Worm (Caenorhabditis elegans) whole organism, L4/young adult: Measurements from ENCODE around the gene T28D9.16.

ENCODE experiments used
- W03F9.2 ChIP-seq: fragments of 150-350 bp; optimal IDR thresholded peaks from 2 replicates; lab custom pipeline; 2014; ENCODE audit warnings: missing biosample characterization, missing genetic modification characterization
- dao-5 ChIP-seq: sonication (generic microtip); optimal IDR thresholded peaks from 2 replicates; lab custom pipeline; 2016; ENCODE audit warnings: missing genotype, missing genetic modification characterization, moderate library complexity, missing compliant biosample characterization
- him-1 ChIP-seq: sonication (generic microtip); optimal IDR thresholded peaks from 2 replicates; lab custom pipeline; 2016; ENCODE audit warnings: missing genotype, missing genetic modification reagents, missing genetic modification characterization, missing compliant biosample characterization

The T28D9.16 gene

DNA sequence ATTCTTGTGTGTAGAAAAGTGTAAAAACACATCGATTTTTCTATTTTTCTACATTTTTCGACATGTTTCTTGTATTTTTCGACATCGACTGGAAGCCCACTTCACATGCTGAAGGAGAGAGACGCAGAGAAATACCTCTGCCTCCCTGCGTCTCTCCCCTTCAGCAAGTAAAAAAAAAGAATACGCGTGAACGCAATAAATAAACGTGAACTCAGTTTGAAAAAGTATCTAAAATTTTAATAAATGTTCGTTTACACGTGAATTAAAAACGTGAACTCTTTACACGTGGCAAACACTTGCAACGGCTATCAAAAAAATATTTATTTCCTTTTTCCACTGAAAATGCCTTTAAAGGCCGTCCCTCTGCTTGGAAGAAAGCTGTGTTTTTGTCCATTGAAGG is 27.3 kb downstream of the T28D9.16 start, which contains the start of gene R05G9.1:
Gene R05G9.1 (plus strand): TSS at position 343 of the 400 bp plus-strand sequence.
- no peak for TF ChIP-seq him-1
- no peak for TF ChIP-seq dao-5 (tag; lab: Kevin White, UChicago)
- TF ChIP-seq W03F9.2 (tag; lab: Kevin White, UChicago) = no peak

DNA sequence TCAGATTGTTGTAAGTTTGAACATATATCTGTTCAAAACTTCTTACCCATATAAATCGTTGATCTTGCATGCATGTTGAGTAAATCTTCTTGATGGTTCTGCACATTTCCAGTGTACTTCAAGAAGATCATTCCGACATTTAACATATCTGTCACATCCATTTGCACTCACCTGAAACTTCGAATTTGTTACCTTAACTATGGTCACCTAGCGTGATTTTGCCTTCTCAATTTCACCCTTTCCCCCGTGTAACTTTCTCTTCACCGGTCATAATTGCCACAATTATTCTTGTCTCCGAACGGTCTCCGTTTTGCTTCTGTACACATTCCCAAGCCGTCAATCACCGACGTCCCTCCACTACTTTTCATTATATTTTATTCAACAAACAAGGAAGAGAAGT is 37.9 kb downstream of the T28D9.16 start:
- TF ChIP-seq him-1 (no peak), dao-5 (tag; lab: Kevin White, UChicago) (no peak)

DNA sequence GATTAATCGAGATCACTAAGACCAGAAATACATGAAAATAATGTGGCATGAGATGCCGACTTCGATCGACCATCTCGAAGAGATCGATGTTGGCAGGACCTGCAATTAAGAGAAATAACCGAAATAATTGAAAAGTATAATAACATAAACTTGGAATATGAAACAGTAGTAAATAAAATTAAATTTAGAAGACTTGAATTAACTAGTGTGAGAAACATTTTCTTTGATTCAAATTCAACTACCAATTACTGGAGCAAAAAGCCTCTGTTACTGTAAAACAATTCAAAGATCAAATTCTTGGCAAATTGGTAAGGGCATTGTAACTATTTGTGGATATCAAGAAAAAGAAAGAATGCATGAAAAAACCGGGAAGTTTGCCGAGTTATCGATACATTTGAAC is 38.4 kb downstream of the T28D9.16 start, which contains the start of gene R05G9R.1:
Gene R05G9R.1 (minus strand): TSS at position 101 of the 400 bp plus-strand sequence.
- no peak for TF ChIP-seq dao-5 (tag; lab: Kevin White, UChicago)
- no peak for TF ChIP-seq W03F9.2 (tag; lab: Kevin White, UChicago)
- no peak for TF ChIP-seq him-1

DNA sequence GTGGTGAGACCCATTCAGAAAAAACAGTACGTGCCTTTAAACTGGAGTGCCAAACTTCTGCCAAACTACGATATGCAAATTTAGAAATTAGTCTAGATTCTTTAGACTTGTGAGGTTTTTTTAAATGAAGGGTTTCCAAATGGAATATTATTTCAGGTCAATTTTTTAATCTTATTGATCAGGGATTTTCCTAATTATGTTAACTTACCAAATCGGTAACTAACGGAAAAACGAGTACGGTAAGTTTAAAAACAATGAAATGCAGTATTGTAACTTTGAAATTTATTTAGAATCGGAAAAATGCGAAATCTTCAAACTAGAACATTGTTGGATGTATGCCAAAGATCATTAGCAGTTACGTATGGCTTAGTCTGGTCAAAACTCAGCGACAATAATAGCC is 40.8 kb downstream of the T28D9.16 start, which contains the start of gene C56E6.7:
Gene C56E6.7 (plus strand): TSS at position 301 of the 400 bp plus-strand sequence.
- no peak for TF ChIP-seq W03F9.2 (tag; lab: Kevin White, UChicago)

DNA sequence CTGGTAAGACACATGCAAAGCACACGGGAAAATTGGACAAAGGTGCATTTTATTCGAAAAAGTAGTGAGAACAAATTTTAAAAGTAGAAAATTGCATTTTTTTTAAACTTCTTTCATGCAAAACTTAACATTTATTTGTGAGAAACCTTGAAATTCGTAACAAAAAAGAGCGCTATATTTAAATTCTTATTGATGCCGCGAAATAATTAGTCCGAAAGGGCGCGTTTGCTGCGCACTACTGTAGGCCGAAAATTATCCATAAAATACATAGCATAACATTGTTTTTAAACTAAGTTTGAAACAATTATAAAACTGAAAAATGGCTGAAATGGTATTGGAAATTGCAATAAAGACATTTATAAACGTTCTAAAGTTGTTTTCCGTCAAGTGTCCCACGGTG is 44.2 kb downstream of the T28D9.16 start:
- TF ChIP-seq dao-5 (tag; lab: Kevin White, UChicago) (no peak), W03F9.2 (tag; lab: Kevin White, UChicago) (no peak), him-1 (no peak)

DNA sequence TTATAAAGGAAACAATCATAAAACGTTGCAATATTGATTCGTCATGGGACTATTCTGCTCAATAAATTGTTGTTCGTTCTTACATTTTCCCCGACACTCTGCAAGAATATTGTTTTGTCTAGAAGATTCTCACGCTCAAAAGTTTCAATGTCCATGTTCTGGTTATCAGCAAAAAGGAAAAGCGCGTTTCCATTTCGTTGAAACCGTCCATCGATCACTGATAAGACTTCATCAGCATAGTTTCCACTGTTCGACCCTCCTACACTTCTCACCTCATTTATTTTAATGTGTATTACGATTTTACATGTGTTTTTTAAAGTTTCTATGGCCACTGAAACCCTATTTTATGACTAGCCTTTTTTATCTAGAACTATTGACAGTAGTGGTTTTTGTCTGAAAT is 44.6 kb downstream of the T28D9.16 start:
- TF ChIP-seq him-1 = no peak
- no peak for TF ChIP-seq dao-5 (tag; lab: Kevin White, UChicago)
- no peak for TF ChIP-seq W03F9.2 (tag; lab: Kevin White, UChicago)

DNA sequence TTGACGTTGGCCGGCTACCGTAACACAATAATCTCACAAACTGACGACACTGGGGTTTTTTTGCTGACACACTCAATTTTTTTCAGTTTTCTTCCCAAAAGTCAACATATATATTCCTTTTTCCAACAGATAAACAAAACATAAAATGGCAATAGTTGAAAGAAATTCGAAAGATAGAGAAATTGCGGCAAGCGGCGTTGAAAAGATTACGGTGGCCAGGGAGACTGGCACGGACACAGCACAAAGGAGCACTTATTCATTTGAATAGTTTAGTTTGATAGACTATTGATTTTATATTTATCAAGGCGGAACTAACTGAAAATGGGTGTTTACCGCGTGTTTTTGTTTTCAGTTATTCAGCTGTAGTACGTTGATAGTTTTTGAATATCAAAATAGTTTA is 45.8 kb downstream of the T28D9.16 start, which contains the start of gene toe-2:
Gene toe-2 (minus strand): TSS at position 70 of the 400 bp plus-strand sequence.
- TF ChIP-seq dao-5 (tag; lab: Kevin White, UChicago) = no peak
- TF ChIP-seq him-1 = no peak
- TF ChIP-seq W03F9.2 (tag; lab: Kevin White, UChicago) = no peak

DNA sequence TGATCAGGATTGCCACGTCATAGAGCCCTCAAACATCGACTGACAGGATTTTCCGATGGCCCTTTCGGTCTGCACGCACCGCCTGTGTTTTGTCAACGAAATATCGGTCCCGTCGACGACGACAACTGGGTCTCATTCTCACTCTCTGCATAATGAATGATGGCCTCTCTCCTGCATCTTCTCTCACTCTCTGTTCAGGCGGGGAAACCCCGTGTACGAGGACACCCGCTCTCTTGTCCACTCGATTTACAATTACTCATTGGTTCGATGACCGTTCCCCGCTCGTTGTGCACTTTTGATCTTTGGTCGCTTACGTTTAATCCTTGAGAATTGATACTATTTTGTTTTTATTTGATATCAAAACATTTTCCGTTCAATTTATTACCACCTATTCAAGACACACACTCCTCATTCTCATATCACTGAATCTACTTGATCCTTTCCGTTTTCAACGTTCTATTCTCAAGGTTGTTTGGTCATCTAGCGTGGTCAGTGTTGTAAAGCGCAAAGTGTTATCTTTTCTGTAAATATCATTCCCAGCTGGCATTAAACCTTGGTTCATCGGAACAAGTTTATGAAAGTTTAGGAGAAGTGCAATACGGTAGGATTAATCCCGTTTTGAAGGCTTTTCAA is 47.3 kb downstream of the T28D9.16 start:
- TF ChIP-seq him-1 (no peak), W03F9.2 (tag; lab: Kevin White, UChicago) (no peak), dao-5 (tag; lab: Kevin White, UChicago) (no peak)

DNA sequence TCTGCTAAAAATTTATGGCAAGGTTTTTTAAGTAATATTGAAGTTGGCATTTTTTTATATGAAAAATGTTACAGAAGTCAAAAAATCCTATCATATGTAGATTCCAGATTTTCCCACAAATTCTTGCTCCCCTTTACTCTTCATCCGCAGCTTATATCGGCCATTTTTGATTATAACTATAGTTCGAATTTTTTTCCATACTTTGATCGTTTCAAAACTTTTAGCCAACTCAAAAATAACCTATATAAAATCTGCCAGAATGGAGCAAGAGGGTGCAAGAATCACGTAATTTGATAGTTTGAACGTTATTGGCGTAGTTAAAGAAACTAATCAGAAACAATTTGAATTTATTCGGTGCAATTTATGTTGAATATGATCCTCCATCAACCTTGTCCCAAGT is 48.5 kb downstream of the T28D9.16 start:
- TF ChIP-seq W03F9.2 (tag; lab: Kevin White, UChicago) (no peak), him-1 (no peak), dao-5 (tag; lab: Kevin White, UChicago) (no peak)

DNA sequence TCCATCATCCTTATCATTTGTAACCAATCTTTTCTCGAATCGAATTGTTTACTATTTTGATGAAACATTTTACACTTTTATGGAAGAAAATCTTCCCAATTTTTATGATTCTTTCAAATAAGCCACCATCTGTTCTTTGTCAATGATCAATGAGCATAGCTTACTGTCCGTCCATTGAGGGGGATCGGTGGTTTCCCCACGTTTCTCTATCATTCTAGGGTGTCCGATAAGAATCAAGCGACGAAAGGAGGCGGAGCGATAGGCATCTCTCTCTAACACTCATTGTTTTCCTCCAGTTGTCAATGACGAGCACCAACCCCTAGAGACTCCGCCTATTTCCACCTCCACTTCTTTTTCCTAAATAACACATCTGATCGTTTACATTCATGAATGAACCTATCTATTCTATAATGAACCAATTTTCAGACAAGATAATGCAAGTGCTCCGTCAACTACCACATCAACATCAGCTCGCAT is 49.1 kb downstream of the T28D9.16 start, which contains the start of gene C56E6.2:
Gene C56E6.2 (plus strand): TSS at position 427 of the 477 bp plus-strand sequence.
- TF ChIP-seq dao-5 (tag; lab: Kevin White, UChicago) (no peak), him-1 (no peak), W03F9.2 (tag; lab: Kevin White, UChicago) (no peak)

DNA sequence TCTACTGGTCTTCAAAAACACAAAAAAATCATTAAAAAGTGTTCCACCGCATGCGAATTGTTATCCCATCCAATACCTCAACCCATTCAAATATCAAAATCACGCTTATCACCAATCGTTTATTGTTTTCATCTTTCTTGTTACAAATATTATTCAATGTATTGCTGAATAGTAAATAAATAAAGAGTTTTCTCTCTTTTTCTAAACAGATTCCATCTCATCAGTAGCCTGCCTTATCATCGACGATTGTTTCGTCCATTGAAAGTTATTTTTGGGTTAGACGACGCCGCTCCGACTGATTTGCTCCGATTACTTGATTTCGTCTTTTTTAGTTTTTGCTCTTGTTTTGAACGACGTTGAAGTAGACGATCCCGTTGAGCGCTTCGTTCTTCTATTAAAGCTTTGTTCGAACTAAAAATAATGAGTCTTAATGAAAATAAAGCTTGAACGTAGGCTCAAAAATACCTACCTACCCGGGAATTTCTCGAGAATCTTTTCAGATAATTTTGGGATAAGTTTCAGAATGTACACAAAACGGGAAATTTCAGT is 50.7 kb downstream of the T28D9.16 start:
- TF ChIP-seq W03F9.2 (tag; lab: Kevin White, UChicago) (no peak), dao-5 (tag; lab: Kevin White, UChicago) (no peak), him-1 (no peak)
